Worm (Caenorhabditis elegans) whole organism, L2 larva: ENCODE results near the gene ebp-2.
A peak's percentile ranks its signal among the peaks of the same experiment; 100 is the strongest.

Experiments
- lsy-2 ChIP-seq, 2 experiments: fragments of 150-350 bp in 1 of 2; sonication (generic microtip) in 1 of 2; optimal IDR thresholded peaks; 2 replicates each; lab custom pipeline; 2014 to 2017; ENCODE audit warnings: missing biosample characterization in 2 of 2, missing genetic modification characterization in 2 of 2
- mab-5 ChIP-seq: fragments of 150-350 bp; optimal IDR thresholded peaks from 2 replicates; lab custom pipeline; 2014; ENCODE audit warnings: missing biosample characterization, missing genetic modification characterization
- mbf-1 ChIP-seq: sonication (generic microtip); optimal IDR thresholded peaks from 2 replicates; lab custom pipeline; 2017; ENCODE audit warnings: missing biosample characterization, missing genetic modification characterization
- nhr-10 ChIP-seq: sonication (generic microtip); optimal IDR thresholded peaks from 2 replicates; lab custom pipeline; 2017; ENCODE audit warnings: missing biosample characterization, missing genetic modification characterization

DNA sequence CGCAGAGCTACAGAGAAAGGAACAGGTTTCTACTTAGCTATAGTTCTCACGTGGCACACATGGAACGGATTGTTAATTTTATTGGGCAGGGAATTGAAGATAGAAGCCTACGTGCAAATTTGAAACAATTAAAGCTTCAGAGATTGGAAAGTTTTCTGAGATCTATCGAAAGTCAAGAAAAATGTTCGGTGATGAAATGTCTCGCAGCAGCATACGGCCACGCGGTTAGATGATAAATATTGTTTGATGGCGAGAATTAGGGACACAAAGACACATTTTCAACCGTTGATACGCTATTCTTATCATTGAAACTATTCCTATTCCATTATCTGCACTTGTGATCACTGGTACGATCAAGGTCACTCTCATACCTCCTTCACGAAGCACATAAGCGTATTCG lies 30.0 kb downstream of the ebp-2 start:
- TF ChIP-seq mbf-1 (no peak), mab-5 (tag; lab: Kevin White, UChicago) (no peak), nhr-10 (tag; lab: Kevin White, UChicago) (no peak), lsy-2 (tag; optimal IDR thresholded peaks at IDR 0.05; lab: Kevin White, UChicago) (peak in 1 of 2 experiments; percentile 23)
